Fruit fly (Drosophila melanogaster): ENCODE data around the gene Tengl2.

Tengl2 gene

dm6 chr2L:2193357-2193780, 45.8 kb downstream of the Tengl2 start (continued):
- peak; percentile 23 for TF ChIP-seq CG7839 (tag; optimal IDR thresholded peaks at IDR 0.05)
- peak; percentile 15 for TF ChIP-seq disco-r (GFP tag; optimal IDR thresholded peaks at IDR 0.05)
- no peak for TF ChIP-seq Dbx (GFP tag; IDR thresholded peaks at IDR 0.05)
- TF ChIP-seq CG10543 (GFP tag; optimal IDR thresholded peaks at IDR 0.05) = peak; percentile 96
- peak; percentile 42 for TF ChIP-seq CG10431 (GFP tag; optimal IDR thresholded peaks at IDR 0.05)
- no peak for TF ChIP-seq fru (optimal IDR thresholded peaks at IDR 0.05)
- peak; percentile 40 for TF ChIP-seq bcd (GFP tag; optimal IDR thresholded peaks at IDR 0.05)
- TF ChIP-seq Sry-δ (GFP tag; optimal IDR thresholded peaks at IDR 0.05) = peak; percentile 57
- peak; percentile 9 for TF ChIP-seq CG18619 (GFP tag; optimal IDR thresholded peaks at IDR 0.05)
- TF ChIP-seq Rfx (GFP tag; IDR thresholded peaks at IDR 0.05) = no peak
- peak; percentile 44 for TF ChIP-seq nau (GFP tag; optimal IDR thresholded peaks at IDR 0.05)
- peak; percentile 30 for TF ChIP-seq lbe (GFP tag; optimal IDR thresholded peaks at IDR 0.05)
- TF ChIP-seq CG5180 (GFP tag; optimal IDR thresholded peaks at IDR 0.05) = peak; percentile 56
- peak in 1 of 2 experiments; percentile 82 for TF ChIP-seq Eip74EF (GFP tag; optimal IDR thresholded peaks at IDR 0.05)
- TF ChIP-seq CG4328 (GFP tag; optimal IDR thresholded peaks at IDR 0.05) = peak; percentile 9
- peak; percentile 73 for TF ChIP-seq CG6254 (GFP tag; optimal IDR thresholded peaks at IDR 0.05)
- peak; percentile 66 for TF ChIP-seq nom (GFP tag; optimal IDR thresholded peaks at IDR 0.05)
- no peak for TF ChIP-seq CG34224 (GFP tag; IDR thresholded peaks at IDR 0.05; ENCODE audit: partially characterized antibody)
- TF ChIP-seq oc (tag; optimal IDR thresholded peaks at IDR 0.05) = peak; percentile 76
- peak; percentile 22 for TF ChIP-seq CG12299 (tag; optimal IDR thresholded peaks at IDR 0.05)
- TF ChIP-seq CG6813 (GFP tag; optimal IDR thresholded peaks at IDR 0.05) = peak; percentile 57
- no peak for TF ChIP-seq chif (GFP tag; optimal IDR thresholded peaks at IDR 0.05)
- peak; percentile 38 for TF ChIP-seq cg (GFP tag; optimal IDR thresholded peaks at IDR 0.05)
- peak; percentile 17 for TF ChIP-seq CG9797 (GFP tag; optimal IDR thresholded peaks at IDR 0.05)
- TF ChIP-seq Mad (GFP tag; optimal IDR thresholded peaks at IDR 0.05) = peak; percentile 30
- no peak for TF ChIP-seq lola (GFP tag; optimal IDR thresholded peaks at IDR 0.05)
- TF ChIP-seq CG7745 (tag; optimal IDR thresholded peaks at IDR 0.05) = no peak
- TF ChIP-seq CG18011 (GFP tag; optimal IDR thresholded peaks at IDR 0.05) = peak; percentile 15
- TF ChIP-seq dati (GFP tag; IDR thresholded peaks at IDR 0.05) = no peak
- TF ChIP-seq z (GFP tag; IDR thresholded peaks at IDR 0.05) = no peak
- TF ChIP-seq CG33213 (GFP tag; optimal IDR thresholded peaks at IDR 0.05) = peak; percentile 96
- no peak for TF ChIP-seq CG10274 (GFP tag; optimal IDR thresholded peaks at IDR 0.05)
- TF ChIP-seq so (GFP tag; IDR thresholded peaks at IDR 0.05) = no peak
- peak; percentile 76 for TF ChIP-seq lab (GFP tag; optimal IDR thresholded peaks at IDR 0.05)
- peak; percentile 52 for TF ChIP-seq CG31365 (tag; optimal IDR thresholded peaks at IDR 0.05)
- peak; percentile 39 for TF ChIP-seq CG8089 (GFP tag; optimal IDR thresholded peaks at IDR 0.05)
- peak; percentile 57 for TF ChIP-seq gfzf (GFP tag; optimal IDR thresholded peaks at IDR 0.05)
- TF ChIP-seq Adf1 (GFP tag; IDR thresholded peaks at IDR 0.05) = no peak
- peak; percentile 1 for TF ChIP-seq CG4282 (GFP tag; optimal IDR thresholded peaks at IDR 0.05)
- TF ChIP-seq CG13123 (GFP tag; optimal IDR thresholded peaks at IDR 0.05) = peak; percentile 16
- TF ChIP-seq Mes4 (GFP tag; optimal IDR thresholded peaks at IDR 0.05) = peak; percentile 16
- TF ChIP-seq repo (GFP tag; optimal IDR thresholded peaks at IDR 0.05) = peak; percentile 19
- TF ChIP-seq CG15269 (tag; optimal IDR thresholded peaks at IDR 0.05) = peak; percentile 49
- TF ChIP-seq caup (GFP tag; optimal IDR thresholded peaks at IDR 0.05; ENCODE audit: severe bottlenecking) = peak; percentile 53
- peak; percentile 37 for TF ChIP-seq CG7928 (GFP tag; optimal IDR thresholded peaks at IDR 0.05)
- peak; percentile 26 for TF ChIP-seq CG2120 (GFP tag; optimal IDR thresholded peaks at IDR 0.05)
- peak in 1 of 3 experiments; percentile 89 for TF ChIP-seq Stat92E (GFP tag; optimal IDR thresholded peaks at IDR 0.05)
- peak; percentile 17 for TF ChIP-seq CG17568 (GFP tag; optimal IDR thresholded peaks at IDR 0.05)
- TF ChIP-seq pros (GFP tag; optimal IDR thresholded peaks at IDR 0.05) = peak; percentile 79
